Worm (Caenorhabditis elegans) whole organism, L4 larva: ENCODE measurements around the gene K09B11.4.

Experiments used
- ZK337.2 ChIP-seq: fragments of 200-800 bp; sonication (Bioruptor generic); IDR thresholded peaks from 2 replicates; pipeline ENCODE4 v1.3.6; 2022; ENCODE audit warnings: missing genetic modification reagents, missing genetic modification characterization, missing compliant biosample characterization
- lsy-2 ChIP-seq, 2 experiments: fragments of 150-350 bp in 1 of 2; sonication (generic microtip) in 1 of 2; optimal IDR thresholded peaks; 2 replicates each; lab custom pipeline; 2014 to 2017; ENCODE audit warnings: missing biosample characterization in 2 of 2, missing genetic modification characterization in 2 of 2

DNA sequence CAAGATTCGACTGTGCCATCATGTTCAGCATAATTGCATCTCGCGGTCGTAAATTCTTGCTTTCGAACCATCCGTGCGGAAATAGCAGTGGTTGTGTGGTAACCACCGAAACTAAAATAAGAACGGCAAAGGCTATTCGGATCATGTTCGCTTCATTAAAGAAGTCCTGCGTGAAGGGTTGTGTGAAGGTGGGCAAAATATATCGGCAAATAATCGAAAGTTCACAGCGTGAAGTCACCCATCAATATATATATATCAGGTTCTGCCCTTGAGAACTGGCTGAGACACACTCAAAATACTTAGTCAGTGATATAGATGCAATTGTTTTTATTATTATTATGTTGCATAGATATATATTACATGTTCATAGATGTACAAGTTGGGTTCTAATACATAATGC is 21.3 kb upstream of the K09B11.4 start, which contains the start of gene Y62E10A.19:
- no peak for TF ChIP-seq ZK337.2 (GFP tag; lab: Robert Waterston, UW)
- no peak for TF ChIP-seq lsy-2 (tag; optimal IDR thresholded peaks at IDR 0.05; lab: Kevin White, UChicago)
